Fruit fly (Drosophila melanogaster): ENCODE measurements around the gene CG8128.
A peak's percentile ranks its signal among the peaks of the same experiment; 100 is the strongest.

Gene CG8128

dm6 chrX:15696854-15697540 is at the start of gene CG8128:
TSS of gene CG8128 (plus strand) at chrX:15697494.
- TF ChIP-seq noc (tag; optimal IDR thresholded peaks at IDR 0.05) = no peak

DNA sequence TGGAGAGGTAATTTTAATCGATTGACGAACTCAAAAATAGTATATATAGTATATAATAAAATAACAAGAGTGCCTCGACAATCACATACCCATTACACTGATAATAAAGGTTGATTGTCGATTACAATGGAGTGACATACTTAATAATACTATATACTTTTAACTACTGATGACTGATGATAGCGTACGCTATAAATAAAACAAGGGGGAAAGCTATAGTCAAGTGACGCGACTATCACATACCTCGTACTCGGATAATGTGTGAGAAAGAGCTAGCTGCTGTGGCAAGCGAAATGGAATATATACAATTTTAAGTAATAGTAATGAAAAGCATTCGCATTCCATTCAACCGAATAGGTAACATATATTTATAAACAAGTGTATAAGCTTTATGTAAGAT is 49.1 kb upstream of the CG8128 start:
- no peak for TF ChIP-seq noc (tag; optimal IDR thresholded peaks at IDR 0.05)

dm6 chrX:15649507-15649906 is 47.8 kb upstream of the CG8128 start:
- no peak for TF ChIP-seq noc (tag; optimal IDR thresholded peaks at IDR 0.05)

dm6 chrX:15651559-15651958 is 45.7 kb upstream of the CG8128 start:
- no peak for TF ChIP-seq noc (tag; optimal IDR thresholded peaks at IDR 0.05)

DNA sequence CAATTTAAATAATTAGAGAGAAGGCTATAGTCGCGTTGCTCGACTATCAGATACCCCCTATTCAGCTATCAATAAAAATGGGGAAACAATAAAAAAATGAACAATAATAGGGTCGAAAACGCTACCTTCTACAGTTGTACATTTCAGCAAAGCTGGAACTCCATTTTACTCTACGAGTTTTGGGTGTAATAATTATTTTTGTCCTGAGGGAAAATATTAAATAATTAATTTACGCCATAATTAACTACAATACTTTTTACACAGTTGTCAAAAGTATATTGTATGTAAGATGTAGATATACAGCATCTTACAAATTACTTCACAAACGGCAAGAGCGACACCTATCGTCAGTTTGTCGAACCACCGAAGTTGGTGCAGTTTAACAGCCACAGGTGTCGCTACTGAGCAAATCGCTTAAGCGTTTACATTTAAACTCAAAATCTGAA is 43.9 kb upstream of the CG8128 start:
- TF ChIP-seq noc (tag; optimal IDR thresholded peaks at IDR 0.05) = no peak

DNA sequence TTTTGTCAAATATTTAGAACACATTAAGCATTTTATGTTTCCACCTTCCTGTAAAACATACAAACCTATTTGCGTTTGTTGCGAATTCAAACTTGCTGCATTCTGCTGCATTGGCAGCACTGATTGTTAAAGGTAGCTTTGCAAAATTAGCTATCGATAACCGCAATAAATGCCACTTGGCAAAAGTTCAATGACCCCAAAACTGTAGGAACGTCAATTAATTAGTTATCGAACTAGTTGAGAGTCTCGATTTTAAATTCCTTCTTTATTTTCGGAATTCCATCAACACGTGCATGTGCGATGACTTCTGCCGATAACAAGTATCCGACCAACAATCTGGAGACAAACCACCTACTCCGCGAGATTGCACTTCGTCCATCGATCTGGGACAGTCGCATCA is 35.0 kb upstream of the CG8128 start, which contains the start of gene CG8119:
TSS of gene CG8119 (plus strand) at position 301 of the 400 bp plus-strand sequence.
- TF ChIP-seq noc (tag; optimal IDR thresholded peaks at IDR 0.05) = no peak

DNA sequence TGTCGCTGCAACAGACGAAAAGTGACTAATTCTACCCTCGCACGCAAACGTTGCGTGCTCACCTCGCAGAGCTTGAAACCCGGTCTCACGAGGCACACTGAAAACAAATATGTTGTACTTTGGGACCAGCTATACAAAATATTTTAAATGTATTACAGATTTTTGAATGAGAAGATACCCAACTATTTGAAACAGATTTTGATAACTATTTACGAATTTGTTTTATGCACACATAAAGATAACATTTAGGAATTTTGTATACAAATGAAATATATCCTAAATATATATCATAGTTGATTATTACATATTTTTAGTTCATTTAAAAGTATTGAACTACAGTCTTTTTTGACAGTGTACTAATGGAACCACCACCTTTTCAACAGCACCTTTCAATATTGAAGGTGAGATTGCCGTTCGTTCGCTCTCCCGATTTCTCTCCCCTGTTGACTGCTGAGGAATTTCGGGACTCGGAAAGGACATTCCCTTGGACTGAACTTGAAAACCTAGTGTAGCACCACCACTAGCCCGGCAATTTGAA is 26.2 kb upstream of the CG8128 start, which contains the start of gene CG15646:
TSS of gene CG15646 (minus strand) at position 4 of the 538 bp plus-strand sequence.
- TF ChIP-seq noc (tag; optimal IDR thresholded peaks at IDR 0.05) = no peak

DNA sequence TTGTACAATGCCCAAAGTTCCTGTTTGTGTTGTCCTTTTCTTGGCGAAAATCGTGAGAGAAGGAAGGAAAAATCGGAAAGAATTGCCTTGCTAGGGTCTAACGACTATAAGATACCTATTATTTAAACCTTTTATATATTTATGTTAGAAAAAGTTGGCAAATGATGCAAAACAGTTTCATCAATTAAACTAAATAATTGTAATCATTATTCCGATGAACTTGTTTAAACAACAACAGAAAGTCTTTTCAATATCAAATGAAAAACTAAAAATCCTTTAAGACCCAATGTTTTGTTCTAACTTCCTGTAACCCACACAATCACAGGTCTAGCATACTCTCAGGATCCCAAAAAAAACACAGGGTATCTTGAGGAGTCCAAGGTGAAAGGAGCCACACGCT is 23.0 kb upstream of the CG8128 start:
- TF ChIP-seq noc (tag; optimal IDR thresholded peaks at IDR 0.05) = no peak

dm6 chrX:15675294-15675693 is 22.0 kb upstream of the CG8128 start, which contains the start of gene CG12708:
TSS of gene CG12708 (plus strand) at chrX:15675476.
- TF ChIP-seq noc (tag; optimal IDR thresholded peaks at IDR 0.05) = no peak

- no peak for TF ChIP-seq noc (tag; optimal IDR thresholded peaks at IDR 0.05)
Measured at dm6 chrX:15684419-15684818, 12.9 kb upstream of the CG8128 start.

DNA sequence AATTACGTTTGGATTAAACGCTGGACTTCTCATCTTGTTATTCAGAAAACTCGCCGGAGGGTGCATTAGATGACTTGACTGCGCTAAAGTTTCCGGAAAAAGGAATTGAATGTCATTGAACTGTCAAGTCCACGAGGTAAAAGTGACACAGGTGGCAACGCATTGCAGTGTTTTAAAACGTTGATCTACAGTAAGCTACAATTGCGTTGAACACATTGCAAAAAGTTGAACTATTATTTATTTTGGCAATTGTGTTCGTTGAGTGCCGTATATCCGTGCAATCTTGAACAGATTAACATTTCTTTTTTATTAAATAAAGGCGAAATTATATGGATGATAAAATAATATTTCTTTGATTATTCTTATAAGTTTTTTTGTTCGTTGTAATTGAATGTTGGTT is 8.5 kb upstream of the CG8128 start, which contains the start of gene CG15599:
TSS of gene CG15599 (minus strand) at position 101 of the 400 bp plus-strand sequence.
- TF ChIP-seq noc (tag; optimal IDR thresholded peaks at IDR 0.05) = no peak

- peak; percentile 94 for TF ChIP-seq noc (tag; optimal IDR thresholded peaks at IDR 0.05)
Measured at dm6 chrX:15697581-15698208, 401 bp downstream of the CG8128 start.

DNA sequence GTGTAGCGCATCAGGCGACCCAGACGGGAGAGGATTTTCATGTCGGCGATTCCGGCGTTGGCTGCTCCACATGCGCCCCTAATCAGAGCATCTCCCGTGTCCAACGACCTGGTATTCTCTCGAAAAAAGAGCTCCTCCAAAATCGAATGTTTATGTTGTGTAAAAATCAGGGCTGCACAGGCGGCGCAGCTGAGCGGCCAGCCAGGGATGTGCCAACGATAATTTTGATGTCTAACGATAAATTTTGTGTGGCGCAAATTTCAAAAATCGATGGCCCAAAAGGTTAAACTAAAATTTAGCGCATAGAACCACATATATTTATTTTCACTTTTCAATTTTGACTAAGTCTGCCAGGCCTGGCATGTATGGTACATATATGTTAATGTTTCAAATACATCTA is 3.8 kb downstream of the CG8128 start, which contains the start of gene CG9240:
TSS of gene CG9240 (minus strand) at position 213 of the 400 bp plus-strand sequence.
- no peak for TF ChIP-seq noc (tag; optimal IDR thresholded peaks at IDR 0.05)

DNA sequence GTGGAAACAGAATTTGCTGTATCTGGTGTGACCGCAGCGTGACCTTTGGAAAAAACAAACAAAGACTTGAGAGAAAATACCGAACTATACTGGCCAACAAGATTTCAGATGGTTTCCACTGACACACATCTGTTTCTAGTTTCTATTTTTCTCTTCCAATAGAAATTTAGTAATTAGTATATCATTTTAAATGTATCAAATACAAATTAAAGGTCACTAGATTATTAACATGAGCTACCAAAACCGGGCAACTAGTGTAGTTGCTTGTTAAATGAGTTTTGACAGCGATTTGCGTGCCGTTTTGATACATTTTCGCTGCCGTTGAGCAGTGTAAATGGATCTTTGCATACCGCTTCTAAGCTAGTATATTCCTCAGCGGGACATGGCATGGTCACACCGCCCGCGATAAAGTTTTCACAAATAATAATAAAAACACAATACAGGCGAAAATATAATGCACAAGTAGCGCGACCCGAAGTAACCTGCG is 6.5 kb downstream of the CG8128 start, which contains the start of the genes Pis and Hap40:
TSS of gene Pis (minus strand) at position 51 of the 487 bp plus-strand sequence.
TSS of gene Hap40 (plus strand) at position 406 of the 487 bp plus-strand sequence.
- TF ChIP-seq noc (tag; optimal IDR thresholded peaks at IDR 0.05) = peak; percentile 38

DNA sequence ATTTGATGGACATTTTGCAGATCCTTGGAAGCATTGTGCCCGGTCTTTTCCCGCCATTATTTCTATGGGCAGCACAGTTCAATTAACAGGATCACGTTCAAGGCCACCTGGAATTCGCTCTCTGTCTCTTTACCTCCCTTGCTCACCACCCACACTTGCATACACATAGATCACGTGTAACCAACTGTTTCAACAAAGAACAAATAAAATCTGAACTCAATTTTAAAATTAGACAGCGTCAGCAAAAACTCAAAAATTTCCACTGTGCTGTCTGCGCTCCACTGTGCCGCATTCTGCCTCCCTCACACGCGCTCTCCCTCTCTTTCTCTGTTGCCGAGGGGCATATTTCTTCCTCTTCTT is 12.3 kb downstream of the CG8128 start:
- no peak for TF ChIP-seq noc (tag; optimal IDR thresholded peaks at IDR 0.05)

dm6 chrX:15709984-15710750 is 12.9 kb downstream of the CG8128 start, which contains the start of the genes CG9281 and CG15601:
TSS of gene CG9281 (minus strand) at chrX:15710539.
TSS of gene CG15601 (plus strand) at chrX:15710647.
- TF ChIP-seq noc (tag; optimal IDR thresholded peaks at IDR 0.05) = no peak

All from whole organism, larva.